Worm (Caenorhabditis elegans) whole organism, midembryonic: ENCODE data around the gene clc-1.

Source experiments
- T22C8.4 ChIP-seq: fragments of 200-800 bp; sonication (Bioruptor generic); IDR thresholded peaks from 2 replicates; pipeline ENCODE4 v1.3.6; 2022; ENCODE audit warnings: missing genetic modification characterization, missing compliant biosample characterization
- klf-2 ChIP-seq: fragments of 200-800 bp; sonication (Bioruptor generic); conservative IDR thresholded peaks from 2 replicates; pipeline ENCODE4 v1.3.6; 2022; ENCODE audit warnings: missing genetic modification reagents, missing genetic modification characterization, missing compliant biosample characterization
- med-1 ChIP-seq: sonication (generic microtip); optimal IDR thresholded peaks from 2 replicates; lab custom pipeline; 2017; ENCODE audit warnings: missing genetic modification characterization, mild to moderate bottlenecking, missing compliant biosample characterization, antibody characterized with exemption, missing genetic modification reagents; ENCODE audit not compliant: insufficient read depth
- ztf-29 ChIP-seq: fragments of 200-800 bp; sonication (Bioruptor generic); IDR thresholded peaks from 2 replicates; pipeline ENCODE4 v1.3.6; 2022; ENCODE audit warnings: missing genetic modification reagents, missing genetic modification characterization, missing compliant biosample characterization

ce11 chrX:11033128-11033951 lies 13.9 kb upstream of the clc-1 start:
- TF ChIP-seq ztf-29 (no peak), klf-2 (GFP tag; lab: Robert Waterston, UW) (no peak), med-1 (GFP tag; lab: Kevin White, UChicago) (no peak), T22C8.4 (GFP tag; lab: Robert Waterston, UW) (no peak)
